Fruit fly (Drosophila melanogaster) whole organism, embryonic: Measurements from ENCODE around the gene CG32278.

Experiments
- ATbp ChIP-seq: fragments of 200-800 bp; sonication (Bioruptor generic); optimal IDR thresholded peaks from 2 replicates; lab custom pipeline; 2017; ENCODE audit warnings: missing biosample characterization, mild to moderate bottlenecking, missing genetic modification characterization, missing genetic modification reagents
- Antp ChIP-seq: fragments of 200-800 bp; sonication (Bioruptor generic); optimal IDR thresholded peaks from 3 replicates; lab custom pipeline; 2016; ENCODE audit warnings: missing biosample characterization, missing genetic modification characterization
- Blimp-1 ChIP-seq: fragments of 200-800 bp; sonication (Bioruptor generic); optimal IDR thresholded peaks from 3 replicates; lab custom pipeline; 2018; ENCODE audit warnings: missing biosample characterization, missing genetic modification characterization, mild to moderate bottlenecking, moderate library complexity, missing genetic modification reagents
- CG1024 ChIP-seq: fragments of 200-800 bp; sonication (Bioruptor generic); IDR thresholded peaks from 2 replicates; pipeline ENCODE4 v1.3.6; 2022; ENCODE audit warnings: missing biosample characterization, missing genetic modification characterization
- CG10267 ChIP-seq: fragments of 200-800 bp; sonication (Bioruptor generic); optimal IDR thresholded peaks from 2 replicates; lab custom pipeline; 2018; ENCODE audit warnings: missing biosample characterization, mild to moderate bottlenecking, missing genetic modification characterization, moderate library complexity
- CG10565 ChIP-seq: fragments of 200-800 bp; sonication (Bioruptor generic); optimal IDR thresholded peaks from 3 replicates; lab custom pipeline; 2016; ENCODE audit warnings: missing biosample characterization, mild to moderate bottlenecking, missing genetic modification characterization
- CG12299 ChIP-seq: fragments of 200-800 bp; sonication (Bioruptor generic); optimal IDR thresholded peaks from 2 replicates; lab custom pipeline; 2018; ENCODE audit warnings: missing biosample characterization, mild to moderate bottlenecking, missing genetic modification characterization
- CG12391 ChIP-seq: fragments of 200-800 bp; sonication (Bioruptor generic); optimal IDR thresholded peaks from 3 replicates; lab custom pipeline; 2018; ENCODE audit warnings: missing biosample characterization, mild to moderate bottlenecking, missing genetic modification characterization, moderate library complexity
- CG13123 ChIP-seq: fragments of 200-800 bp; sonication (Bioruptor generic); optimal IDR thresholded peaks from 2 replicates; lab custom pipeline; 2016; ENCODE audit warnings: missing biosample characterization, missing genetic modification characterization
- CG14050 ChIP-seq: fragments of 200-800 bp; sonication (Bioruptor generic); IDR thresholded peaks from 3 replicates; pipeline ENCODE4 v1.3.6; 2022; ENCODE audit warnings: missing biosample characterization, missing genetic modification characterization
- CG14965 ChIP-seq: fragments of 200-800 bp; sonication (Bioruptor generic); optimal IDR thresholded peaks from 2 replicates; lab custom pipeline; 2016; ENCODE audit warnings: missing biosample characterization, missing genetic modification characterization, borderline replicate concordance
- CG15479 ChIP-seq: fragments of 200-800 bp; sonication (Bioruptor generic); optimal IDR thresholded peaks from 3 replicates; lab custom pipeline; 2019; ENCODE audit warnings: missing biosample characterization, mild to moderate bottlenecking, missing genetic modification characterization, moderate library complexity
- CG17829 ChIP-seq: fragments of 200-800 bp; optimal IDR thresholded peaks from 2 replicates; lab custom pipeline; 2019; ENCODE audit warnings: missing biosample characterization, mild to moderate bottlenecking, missing genetic modification characterization, moderate library complexity
- CG1792 ChIP-seq: fragments of 200-800 bp; sonication (Bioruptor generic); optimal IDR thresholded peaks from 2 replicates; lab custom pipeline; 2016; ENCODE audit warnings: missing biosample characterization, missing genetic modification characterization
- CG2116 ChIP-seq: fragments of 200-800 bp; sonication (Bioruptor generic); optimal IDR thresholded peaks from 3 replicates; lab custom pipeline; 2018; ENCODE audit warnings: missing biosample characterization, mild to moderate bottlenecking, missing genetic modification characterization
- CG2120 ChIP-seq: fragments of 200-800 bp; sonication (Bioruptor generic); optimal IDR thresholded peaks from 3 replicates; lab custom pipeline; 2016; ENCODE audit warnings: missing biosample characterization, missing genetic modification characterization
- CG2129 ChIP-seq: fragments of 200-800 bp; sonication (Bioruptor generic); IDR thresholded peaks from 2 replicates; pipeline ENCODE4 v1.3.6; 2022; ENCODE audit warnings: missing biosample characterization, missing genetic modification characterization; ENCODE audit not compliant: partially characterized antibody
- CG33213 ChIP-seq: fragments of 200-800 bp; sonication (Bioruptor generic); optimal IDR thresholded peaks from 3 replicates; lab custom pipeline; 2016; ENCODE audit warnings: missing biosample characterization, missing genetic modification characterization
- CG4707 ChIP-seq: fragments of 200-800 bp; sonication (Bioruptor generic); optimal IDR thresholded peaks from 2 replicates; lab custom pipeline; 2018; ENCODE audit warnings: missing biosample characterization, mild to moderate bottlenecking, missing genetic modification characterization, moderate library complexity
- CG5180 ChIP-seq: fragments of 200-800 bp; sonication (Bioruptor generic); optimal IDR thresholded peaks from 3 replicates; lab custom pipeline; 2017; ENCODE audit warnings: missing biosample characterization, missing genetic modification characterization, mild to moderate bottlenecking, moderate library complexity, missing genetic modification reagents
- CG6683 ChIP-seq: fragments of 200-800 bp; sonication (Bioruptor generic); optimal IDR thresholded peaks from 2 replicates; lab custom pipeline; 2017; ENCODE audit warnings: missing biosample characterization, mild to moderate bottlenecking, missing genetic modification characterization, missing genetic modification reagents
- CG6765 ChIP-seq: fragments of 200-800 bp; sonication (Bioruptor generic); optimal IDR thresholded peaks from 3 replicates; lab custom pipeline; 2017; ENCODE audit warnings: missing biosample characterization, mild to moderate bottlenecking, missing genetic modification characterization
- CG6813 ChIP-seq: fragments of 200-800 bp; sonication (Bioruptor generic); optimal IDR thresholded peaks from 2 replicates; lab custom pipeline; 2017; ENCODE audit warnings: missing biosample characterization, missing genetic modification characterization, mild to moderate bottlenecking, moderate library complexity, missing genetic modification reagents
- CG7928 ChIP-seq: fragments of 200-800 bp; sonication (Bioruptor generic); optimal IDR thresholded peaks from 2 replicates; lab custom pipeline; 2017; ENCODE audit warnings: missing biosample characterization, mild to moderate bottlenecking, missing genetic modification characterization
- CG8089 ChIP-seq: fragments of 200-800 bp; sonication (Bioruptor generic); optimal IDR thresholded peaks from 3 replicates; lab custom pipeline; 2016; ENCODE audit warnings: missing biosample characterization, missing genetic modification characterization
- CG8924 ChIP-seq: fragments of 200-800 bp; optimal IDR thresholded peaks from 3 replicates; lab custom pipeline; 2019; ENCODE audit warnings: missing biosample characterization, mild to moderate bottlenecking, missing genetic modification characterization, moderate library complexity
- E2f1 ChIP-seq: fragments of 200-800 bp; sonication (Bioruptor generic); IDR thresholded peaks from 2 replicates; pipeline ENCODE4 v1.3.6; 2022; ENCODE audit warnings: missing biosample characterization, missing genetic modification characterization
- E2f2 ChIP-seq: fragments of 200-800 bp; sonication (Bioruptor generic); IDR thresholded peaks from 2 replicates; pipeline ENCODE4 v1.3.6; 2022; ENCODE audit warnings: missing biosample characterization, missing genetic modification characterization
- Eip74EF ChIP-seq, 2 experiments: fragments of 200-800 bp in 1 of 2; fragments of >200 bp in 1 of 2; sonication (Bioruptor generic) in 1 of 2; optimal IDR thresholded peaks; 2 replicates each; lab custom pipeline; 2017 to 2019; ENCODE audit warnings: missing biosample characterization in 2 of 2, missing genetic modification characterization in 2 of 2, mild to moderate bottlenecking in 1 of 2, moderate library complexity in 1 of 2
- Lim3 ChIP-seq: fragments of 200-800 bp; sonication (Bioruptor generic); IDR thresholded peaks from 2 replicates; pipeline ENCODE4 v1.3.6; 2022; ENCODE audit warnings: missing biosample characterization, missing genetic modification characterization
- Meics ChIP-seq: fragments of 200-800 bp; sonication (Bioruptor generic); optimal IDR thresholded peaks from 2 replicates; lab custom pipeline; 2017; ENCODE audit warnings: missing biosample characterization, mild to moderate bottlenecking, missing genetic modification characterization
- Side ChIP-seq: fragments of 200-800 bp; sonication (Bioruptor generic); optimal IDR thresholded peaks from 2 replicates; lab custom pipeline; 2016; ENCODE audit warnings: missing biosample characterization, missing genetic modification characterization
- Sox100B ChIP-seq: fragments of 200-800 bp; sonication (Bioruptor generic); optimal IDR thresholded peaks from 3 replicates; lab custom pipeline; 2018; ENCODE audit warnings: missing biosample characterization, mild to moderate bottlenecking, missing genetic modification characterization
- br ChIP-seq: fragments of >200 bp; optimal IDR thresholded peaks from 2 replicates; lab custom pipeline; 2017
- ci ChIP-seq: fragments of 200-800 bp; sonication (Bioruptor generic); IDR thresholded peaks from 3 replicates; pipeline ENCODE4 v1.3.6; 2022; ENCODE audit warnings: missing biosample characterization, missing genetic modification characterization
- dimm ChIP-seq: fragments of 200-800 bp; sonication (Bioruptor generic); IDR thresholded peaks from 2 replicates; pipeline ENCODE4 v1.3.6; 2022; ENCODE audit warnings: missing biosample characterization, missing genetic modification characterization
- eyg ChIP-seq: fragments of 200-800 bp; sonication (Bioruptor generic); optimal IDR thresholded peaks from 3 replicates; lab custom pipeline; 2016; ENCODE audit warnings: missing biosample characterization, missing genetic modification characterization
- fd3F ChIP-seq: fragments of 200-800 bp; sonication (Bioruptor generic); optimal IDR thresholded peaks from 2 replicates; lab custom pipeline; 2018; ENCODE audit warnings: missing biosample characterization, mild to moderate bottlenecking, missing genetic modification characterization, moderate library complexity
- fd64A ChIP-seq: fragments of 200-800 bp; sonication (Bioruptor generic); optimal IDR thresholded peaks from 3 replicates; lab custom pipeline; 2018; ENCODE audit warnings: missing biosample characterization, mild to moderate bottlenecking, missing genetic modification characterization
- hbn ChIP-seq: fragments of 200-800 bp; sonication (Bioruptor generic); IDR thresholded peaks from 2 replicates; pipeline ENCODE4 v1.3.6; 2022; ENCODE audit warnings: missing biosample characterization, missing genetic modification characterization; ENCODE audit not compliant: partially characterized antibody
- klu ChIP-seq: fragments of 200-800 bp; sonication (Bioruptor generic); IDR thresholded peaks from 2 replicates; pipeline ENCODE4 v1.3.6; 2022; ENCODE audit warnings: missing biosample characterization, missing genetic modification characterization
- lab ChIP-seq: fragments of 200-800 bp; sonication (Bioruptor generic); optimal IDR thresholded peaks from 3 replicates; lab custom pipeline; 2017; ENCODE audit warnings: missing biosample characterization, missing genetic modification characterization, mild to moderate bottlenecking, moderate library complexity, missing genetic modification reagents
- nau ChIP-seq: fragments of 200-800 bp; sonication (Bioruptor generic); optimal IDR thresholded peaks from 3 replicates; lab custom pipeline; 2017; ENCODE audit warnings: missing biosample characterization, mild to moderate bottlenecking, missing genetic modification characterization, missing genetic modification reagents
- odd ChIP-seq: fragments of 200-800 bp; sonication (Bioruptor generic); optimal IDR thresholded peaks from 2 replicates; lab custom pipeline; 2017; ENCODE audit warnings: missing biosample characterization, mild to moderate bottlenecking, missing genetic modification characterization
- prd ChIP-seq, 3 experiments: fragments of >200 bp in 2 of 3; fragments of 200-800 bp in 1 of 3; sonication (Bioruptor generic) in 1 of 3; optimal IDR thresholded peaks in 2 of 3; IDR thresholded peaks in 1 of 3; 2 replicates in 2 of 3; 3 replicates in 1 of 3; pipeline versions ENCODE4 v1.3.6 to Lab custom; 2017 to 2022; ENCODE audit warnings: missing biosample characterization in 1 of 3, missing genetic modification characterization in 1 of 3
- row ChIP-seq: fragments of 200-800 bp; sonication (Bioruptor generic); IDR thresholded peaks from 3 replicates; pipeline ENCODE4 v1.3.6; 2022; ENCODE audit warnings: missing biosample characterization, missing genetic modification characterization
- sc ChIP-seq, 3 experiments: fragments of >200 bp in 2 of 3; fragments of 200-800 bp in 1 of 3; sonication (Bioruptor generic) in 1 of 3; optimal IDR thresholded peaks; 2 replicates in 2 of 3; 3 replicates in 1 of 3; lab custom pipeline; 2017; ENCODE audit warnings: mild to moderate bottlenecking in 1 of 3, missing biosample characterization in 1 of 3, missing genetic modification characterization in 1 of 3, missing genetic modification reagents in 1 of 3
- sna ChIP-seq: fragments of 200-800 bp; sonication (Bioruptor generic); IDR thresholded peaks from 2 replicates; pipeline ENCODE4 v1.3.6; 2022; ENCODE audit warnings: missing biosample characterization, missing genetic modification characterization; ENCODE audit not compliant: partially characterized antibody
- z ChIP-seq: fragments of 200-800 bp; sonication (Bioruptor generic); IDR thresholded peaks from 3 replicates; pipeline ENCODE4 v1.3.6; 2022; ENCODE audit warnings: missing biosample characterization, missing genetic modification characterization
- zen2 ChIP-seq: fragments of 200-800 bp; sonication (Bioruptor generic); IDR thresholded peaks from 3 replicates; pipeline ENCODE4 v1.3.6; 2022; ENCODE audit warnings: missing biosample characterization, missing genetic modification characterization; ENCODE audit not compliant: partially characterized antibody

CG32278 gene

dm6 chr3L:3218859-3219258 lies 49.8 kb downstream of the CG32278 start, which contains the start of the genes hob and nSMase (continued):
- TF ChIP-seq CG33213 (GFP tag; lab: Kevin White, UChicago) (no peak), eyg (GFP tag; lab: Kevin White, UChicago) (no peak), Sox100B (no peak), CG6765 (GFP tag; lab: Kevin White, UChicago) (no peak), E2f1 (GFP tag; lab: Robert Waterston, UW) (no peak), CG10267 (tag; lab: Kevin White, UChicago) (no peak), row (peak; percentile 44), CG14965 (no peak), dimm (no peak), CG8924 (no peak), fd64A (GFP tag; lab: Kevin White, UChicago) (no peak), CG14050 (no peak), Blimp-1 (GFP tag; lab: Kevin White, UChicago) (peak; percentile 23), CG8089 (GFP tag; lab: Kevin White, UChicago) (no peak), CG10565 (GFP tag; lab: Kevin White, UChicago) (no peak), CG17829 (tag; lab: Kevin White, UChicago) (no peak), CG13123 (GFP tag; lab: Kevin White, UChicago) (no peak), CG6683 (no peak), nau (no peak), fd3F (GFP tag; lab: Kevin White, UChicago) (no peak), Lim3 (no peak), z (no peak), CG6813 (GFP tag; lab: Kevin White, UChicago) (no peak), E2f2 (GFP tag; lab: Robert Waterston, UW) (peak; percentile 61; the same call in 1 of the 2 replicates), ci (GFP tag; lab: Robert Waterston, UW) (no peak), CG2129 (GFP tag; lab: Robert Waterston, UW) (no peak), sc (optimal IDR thresholded peaks at IDR 0.05; lab: Kevin White, UChicago) (no peak), sc (GFP tag; optimal IDR thresholded peaks at IDR 0.05; lab: Kevin White, UChicago) (no peak), CG15479 (no peak), CG5180 (GFP tag; lab: Kevin White, UChicago) (no peak), odd (GFP tag; lab: Kevin White, UChicago) (no peak), CG2120 (GFP tag; lab: Kevin White, UChicago) (peak; percentile 43), br (lab: Kevin White, UChicago) (no peak), CG1792 (GFP tag; lab: Kevin White, UChicago) (no peak), CG12299 (tag; lab: Kevin White, UChicago) (no peak), ATbp (GFP tag; lab: Kevin White, UChicago) (no peak), klu (GFP tag; lab: Robert Waterston, UW) (no peak), CG7928 (GFP tag; lab: Kevin White, UChicago) (peak; percentile 86), prd (optimal IDR thresholded peaks at IDR 0.05; lab: Kevin White, UChicago) (no peak), prd (GFP tag; IDR thresholded peaks at IDR 0.05; lab: Robert Waterston, UW) (no peak), Antp (GFP tag; lab: Kevin White, UChicago) (no peak), zen2 (GFP tag; lab: Robert Waterston, UW) (no peak), CG12391 (no peak), Meics (GFP tag; lab: Kevin White, UChicago) (no peak), CG1024 (no peak), hbn (no peak), CG4707 (GFP tag; lab: Kevin White, UChicago) (no peak), Eip74EF (GFP tag; optimal IDR thresholded peaks at IDR 0.05; lab: Kevin White, UChicago) (no peak), sna (GFP tag; lab: Robert Waterston, UW) (no peak), lab (no peak), Side (GFP tag; lab: Kevin White, UChicago) (no peak), CG2116 (GFP tag; lab: Kevin White, UChicago) (peak; percentile 97)
